Fruit fly (Drosophila melanogaster): ENCODE data around the gene ATPsynE.
A peak's percentile ranks its signal among the peaks of the same experiment; 100 is the strongest.

The ATPsynE gene

dm6 chr3R:14311027-14311426, 15.7 kb upstream of the ATPsynE start (continued):
- TF ChIP-seq CG13894 (tag; optimal IDR thresholded peaks at IDR 0.05) (no peak), CG6854 (GFP tag; optimal IDR thresholded peaks at IDR 0.05) (no peak), MESR4 (GFP tag; optimal IDR thresholded peaks at IDR 0.05) (no peak), CG10565 (GFP tag; optimal IDR thresholded peaks at IDR 0.05) (no peak), gsb-n (tag; optimal IDR thresholded peaks at IDR 0.05) (no peak), Hmx (GFP tag; optimal IDR thresholded peaks at IDR 0.05) (no peak), CG16813 (GFP tag; IDR thresholded peaks at IDR 0.05; ENCODE audit: partially characterized antibody) (no peak), sima (GFP tag; optimal IDR thresholded peaks at IDR 0.05) (no peak), E2f2 (GFP tag; IDR thresholded peaks at IDR 0.05) (no peak), CG9876 (GFP tag; optimal IDR thresholded peaks at IDR 0.05) (no peak), CG9437 (GFP tag; optimal IDR thresholded peaks at IDR 0.05) (no peak), CG4707 (GFP tag; optimal IDR thresholded peaks at IDR 0.05) (no peak), oc (tag; optimal IDR thresholded peaks at IDR 0.05) (no peak), Jarid2 (GFP tag; optimal IDR thresholded peaks at IDR 0.05) (no peak), CG9215 (GFP tag; IDR thresholded peaks at IDR 0.05) (0 out of 2 replicates have a peak, but pooled peaks have one; percentile 9), CG1024 (GFP tag; IDR thresholded peaks at IDR 0.05) (no peak), CG4730 (GFP tag; IDR thresholded peaks at IDR 0.05) (0 out of 2 replicates have a peak, but pooled peaks have one; percentile 15), bbx (GFP tag; IDR thresholded peaks at IDR 0.05; ENCODE audit: partially characterized antibody) (no peak), CG7745 (tag; optimal IDR thresholded peaks at IDR 0.05) (no peak), Dip2 (GFP tag; IDR thresholded peaks at IDR 0.05) (no peak), CG10979 (tag; optimal IDR thresholded peaks at IDR 0.05) (peak; percentile 38), CG8924 (tag; optimal IDR thresholded peaks at IDR 0.05) (peak; percentile 30), Sry-β (GFP tag; optimal IDR thresholded peaks at IDR 0.05) (no peak), CG1603 (tag; optimal IDR thresholded peaks at IDR 0.05) (no peak), CG32767 (GFP tag; IDR thresholded peaks at IDR 0.05) (no peak), lilli (GFP tag; optimal IDR thresholded peaks at IDR 0.05) (peak; percentile 22), dan (GFP tag; IDR thresholded peaks at IDR 0.05) (no peak), CG7357 (GFP tag; IDR thresholded peaks at IDR 0.05) (no peak), jigr1 (GFP tag; IDR thresholded peaks at IDR 0.05) (no peak), maf-S (GFP tag; optimal IDR thresholded peaks at IDR 0.05) (no peak), CG31224 (GFP tag; IDR thresholded peaks at IDR 0.05) (no peak), HmgD (GFP tag; optimal IDR thresholded peaks at IDR 0.05) (no peak), Tbp (GFP tag; optimal IDR thresholded peaks at IDR 0.05) (no peak), knrl (GFP tag; IDR thresholded peaks at IDR 0.05; ENCODE audit: partially characterized antibody) (no peak), CG11247 (GFP tag; IDR thresholded peaks at IDR 0.05) (no peak), Oaz (GFP tag; IDR thresholded peaks at IDR 0.05) (no peak), salm (tag; optimal IDR thresholded peaks at IDR 0.05) (no peak), tup (GFP tag; optimal IDR thresholded peaks at IDR 0.05) (no peak), CG15011 (GFP tag; optimal IDR thresholded peaks at IDR 0.05) (no peak), Abd-B (GFP tag; optimal IDR thresholded peaks at IDR 0.05) (no peak), Poxn (GFP tag; IDR thresholded peaks at IDR 0.05) (no peak), cas (GFP tag; IDR thresholded peaks at IDR 0.05) (no peak), Neu2 (GFP tag; optimal IDR thresholded peaks at IDR 0.05; ENCODE audit: borderline replicate concordance) (no peak), Atf3 (GFP tag; optimal IDR thresholded peaks at IDR 0.05) (no peak), CG12236 (GFP tag; optimal IDR thresholded peaks at IDR 0.05) (no peak), sob (GFP tag; IDR thresholded peaks at IDR 0.05) (no peak), CG16863 (GFP tag; optimal IDR thresholded peaks at IDR 0.05) (peak; percentile 2), CTCF (GFP tag; optimal IDR thresholded peaks at IDR 0.05) (no peak), sisA (GFP tag; IDR thresholded peaks at IDR 0.05) (no peak), usp (GFP tag; optimal IDR thresholded peaks at IDR 0.05) (no peak), B-H2 (GFP tag; optimal IDR thresholded peaks at IDR 0.05) (no peak), BEAF-32 (GFP tag; optimal IDR thresholded peaks at IDR 0.05) (no peak), NK7.1 (GFP tag; optimal IDR thresholded peaks at IDR 0.05) (no peak)
